Worm (Caenorhabditis elegans): ENCODE data around the gene irld-42.

- no peak for TF ChIP-seq ztf-11 (tag; optimal IDR thresholded peaks at IDR 0.05)
- TF ChIP-seq lin-13 (tag; optimal IDR thresholded peaks at IDR 0.05): no peak
- TF ChIP-seq pha-4 (tag; optimal IDR thresholded peaks at IDR 0.05): no peak
Observed at ce11 chrV:1648000-1648399, 20.3 kb upstream of the irld-42 start, which contains the start of gene irld-45.
